Fruit fly (Drosophila melanogaster): Measurements from ENCODE around the gene CG14079.

The CG14079 gene

dm6 chr3L:19097665-19098082 is at the start of gene CG14079, which contains the start of gene Naxd:
CG14079 (plus strand) TSS chr3L:19097999.
Naxd (minus strand) TSS chr3L:19097709.
- TF ChIP-seq Myc (optimal IDR thresholded peaks at IDR 0.05) (no peak), ttk (optimal IDR thresholded peaks at IDR 0.05) (no peak)

dm6 chr3L:19048257-19048656 is 49.5 kb upstream of the CG14079 start:
- no peak for TF ChIP-seq Myc (optimal IDR thresholded peaks at IDR 0.05)
- no peak for TF ChIP-seq Sin3A (optimal IDR thresholded peaks at IDR 0.05)
- no peak for TF ChIP-seq ttk (optimal IDR thresholded peaks at IDR 0.05)
- TF ChIP-seq h (optimal IDR thresholded peaks at IDR 0.05) = no peak
- no peak for TF ChIP-seq psq (optimal IDR thresholded peaks at IDR 0.05)
- TF ChIP-seq insv (optimal IDR thresholded peaks at IDR 0.05) = no peak

- TF ChIP-seq insv (optimal IDR thresholded peaks at IDR 0.05) (no peak), Sin3A (optimal IDR thresholded peaks at IDR 0.05) (no peak), psq (optimal IDR thresholded peaks at IDR 0.05) (no peak), ttk (optimal IDR thresholded peaks at IDR 0.05) (no peak), Myc (optimal IDR thresholded peaks at IDR 0.05) (no peak), h (optimal IDR thresholded peaks at IDR 0.05) (no peak)
These were observed 49.0 kb upstream of the CG14079 start for dm6 chr3L:19048761-19049160.

- TF ChIP-seq Myc (optimal IDR thresholded peaks at IDR 0.05) = no peak
- TF ChIP-seq insv (optimal IDR thresholded peaks at IDR 0.05) = no peak
- TF ChIP-seq h (optimal IDR thresholded peaks at IDR 0.05) = no peak
- TF ChIP-seq ttk (optimal IDR thresholded peaks at IDR 0.05) = no peak
These were observed 47.9 kb upstream of the CG14079 start for dm6 chr3L:19049669-19050510.

dm6 chr3L:19051926-19052325 is 45.9 kb upstream of the CG14079 start, which contains the start of gene Acp76A:
Acp76A (minus strand) TSS chr3L:19052026.
- no peak for TF ChIP-seq psq (optimal IDR thresholded peaks at IDR 0.05)
- TF ChIP-seq Sin3A (optimal IDR thresholded peaks at IDR 0.05) = no peak
- no peak for TF ChIP-seq ttk (optimal IDR thresholded peaks at IDR 0.05)
- TF ChIP-seq insv (optimal IDR thresholded peaks at IDR 0.05) = no peak
- no peak for TF ChIP-seq h (optimal IDR thresholded peaks at IDR 0.05)
- TF ChIP-seq Myc (optimal IDR thresholded peaks at IDR 0.05) = no peak

dm6 chr3L:19053339-19053818 is 44.4 kb upstream of the CG14079 start, which contains the start of gene CG43407:
CG43407 (minus strand) TSS chr3L:19053389.
- TF ChIP-seq psq (optimal IDR thresholded peaks at IDR 0.05) (no peak), insv (optimal IDR thresholded peaks at IDR 0.05) (no peak), h (optimal IDR thresholded peaks at IDR 0.05) (no peak)

dm6 chr3L:19054266-19054665 is 43.5 kb upstream of the CG14079 start:
- TF ChIP-seq Sin3A (optimal IDR thresholded peaks at IDR 0.05) (no peak), psq (optimal IDR thresholded peaks at IDR 0.05) (no peak)

- no peak for TF ChIP-seq insv (optimal IDR thresholded peaks at IDR 0.05)
- no peak for TF ChIP-seq psq (optimal IDR thresholded peaks at IDR 0.05)
- TF ChIP-seq ttk (optimal IDR thresholded peaks at IDR 0.05) = no peak
- TF ChIP-seq h (optimal IDR thresholded peaks at IDR 0.05) = no peak
- TF ChIP-seq Sin3A (optimal IDR thresholded peaks at IDR 0.05) = no peak
- no peak for TF ChIP-seq Myc (optimal IDR thresholded peaks at IDR 0.05)
These were observed 42.7 kb upstream of the CG14079 start for dm6 chr3L:19055064-19055463.

- no peak for TF ChIP-seq Myc (optimal IDR thresholded peaks at IDR 0.05)
- TF ChIP-seq ttk (optimal IDR thresholded peaks at IDR 0.05) = no peak
- TF ChIP-seq psq (optimal IDR thresholded peaks at IDR 0.05) = no peak
- no peak for TF ChIP-seq insv (optimal IDR thresholded peaks at IDR 0.05)
- TF ChIP-seq Sin3A (optimal IDR thresholded peaks at IDR 0.05) = no peak
- TF ChIP-seq h (optimal IDR thresholded peaks at IDR 0.05) = no peak
These were observed 40.9 kb upstream of the CG14079 start for dm6 chr3L:19056857-19057324.

dm6 chr3L:19058824-19059223 is 39.0 kb upstream of the CG14079 start:
- TF ChIP-seq psq (optimal IDR thresholded peaks at IDR 0.05) (no peak), ttk (optimal IDR thresholded peaks at IDR 0.05) (no peak), h (optimal IDR thresholded peaks at IDR 0.05) (no peak), insv (optimal IDR thresholded peaks at IDR 0.05) (no peak), Sin3A (optimal IDR thresholded peaks at IDR 0.05) (no peak), Myc (optimal IDR thresholded peaks at IDR 0.05) (no peak)

- TF ChIP-seq Myc (optimal IDR thresholded peaks at IDR 0.05) (no peak), ttk (optimal IDR thresholded peaks at IDR 0.05) (no peak), psq (optimal IDR thresholded peaks at IDR 0.05) (no peak), Sin3A (optimal IDR thresholded peaks at IDR 0.05) (no peak), insv (optimal IDR thresholded peaks at IDR 0.05) (no peak), h (optimal IDR thresholded peaks at IDR 0.05) (no peak)
These were observed 35.1 kb upstream of the CG14079 start, which contains the start of the genes Ugt316A1 and Sfxn2 for dm6 chr3L:19062472-19063409. Ugt316A1 (minus strand) TSS chr3L:19062816. Sfxn2 (plus strand) TSS chr3L:19063165.

- TF ChIP-seq psq (optimal IDR thresholded peaks at IDR 0.05) (no peak), ttk (optimal IDR thresholded peaks at IDR 0.05) (no peak), Myc (optimal IDR thresholded peaks at IDR 0.05) (no peak), Sin3A (optimal IDR thresholded peaks at IDR 0.05) (no peak), h (optimal IDR thresholded peaks at IDR 0.05) (no peak), insv (optimal IDR thresholded peaks at IDR 0.05) (no peak)
These were observed 34.4 kb upstream of the CG14079 start for dm6 chr3L:19063410-19063752.

All from Kc167 (cell line).